Worm (Caenorhabditis elegans) whole organism, L1 larva: Measurements from ENCODE around the gene mksr-1.
A peak's percentile ranks its signal among the peaks of the same experiment; 100 is the strongest.

Experiments used
- C16A3.4 ChIP-seq: fragments of 150-350 bp; optimal IDR thresholded peaks from 2 replicates; lab custom pipeline; 2014; ENCODE audit warnings: missing biosample characterization, missing genetic modification characterization
- blmp-1 ChIP-seq: fragments of 150-350 bp; optimal IDR thresholded peaks from 2 replicates; lab custom pipeline; 2014; ENCODE audit warnings: missing biosample characterization, missing genetic modification characterization
- ceh-63 ChIP-seq: fragments of 200-800 bp; sonication (Bioruptor generic); optimal IDR thresholded peaks from 2 replicates; lab custom pipeline; 2018; ENCODE audit warnings: mild to moderate bottlenecking, missing genetic modification characterization, missing compliant biosample characterization
- ceh-82 ChIP-seq, 3 experiments: fragments of 150-350 bp in 1 of 3; sonication (generic microtip) in 2 of 3; optimal IDR thresholded peaks; 2 replicates each; lab custom pipeline; 2014 to 2017; ENCODE audit warnings: missing biosample characterization in 3 of 3, missing genetic modification characterization in 3 of 3
- ceh-88 ChIP-seq: fragments of 200-800 bp; sonication (Bioruptor generic); IDR thresholded peaks from 2 replicates; pipeline ENCODE4 v1.3.6; 2022; ENCODE audit warnings: missing genetic modification characterization, missing compliant biosample characterization
- ceh-90 ChIP-seq: sonication (generic microtip); optimal IDR thresholded peaks from 2 replicates; lab custom pipeline; 2016; ENCODE audit warnings: missing genetic modification characterization, missing compliant biosample characterization
- dpl-1 ChIP-seq, 3 experiments: fragments of 150-350 bp in 2 of 3; sonication (generic microtip) in 1 of 3; optimal IDR thresholded peaks; 2 replicates each; lab custom pipeline; 2014 to 2017; ENCODE audit warnings: missing biosample characterization in 3 of 3, missing genetic modification characterization in 3 of 3, missing genetic modification reagents in 3 of 3
- efl-1 ChIP-seq, 4 experiments: fragments of 150-350 bp; optimal IDR thresholded peaks in 3 of 4; peaks in 1 of 4; 1 replicate in 1 of 4; 2 replicates in 3 of 4; lab custom pipeline; 2014; ENCODE audit warnings: missing biosample characterization in 2 of 4, missing genetic modification characterization in 2 of 4, missing genetic modification reagents in 2 of 4
- elt-2 ChIP-seq: sonication (generic microtip); optimal IDR thresholded peaks from 2 replicates; lab custom pipeline; 2016; ENCODE audit warnings: missing genetic modification characterization, mild to moderate bottlenecking, inconsistent platforms, missing compliant biosample characterization, missing genetic modification reagents
- elt-3 ChIP-seq, 6 experiments: fragments of 150-350 bp in 1 of 6; sonication (generic microtip); optimal IDR thresholded peaks; 2 replicates each; lab custom pipeline; 2017 to 2018; ENCODE audit warnings: missing biosample characterization in 6 of 6, missing genetic modification characterization in 6 of 6, inconsistent platforms in 1 of 6
- ets-5 ChIP-seq: fragments of 200-800 bp; sonication (Bioruptor generic); IDR thresholded peaks from 2 replicates; pipeline ENCODE4 v1.3.6; 2022; ENCODE audit warnings: missing genetic modification characterization, missing compliant biosample characterization
- hlh-17 ChIP-seq: fragments of 200-800 bp; sonication (Bioruptor generic); optimal IDR thresholded peaks from 2 replicates; lab custom pipeline; 2018; ENCODE audit warnings: missing genetic modification characterization, mild to moderate bottlenecking, missing compliant biosample characterization, moderate library complexity, borderline replicate concordance
- hpl-2 ChIP-seq: fragments of 150-350 bp; optimal IDR thresholded peaks from 2 replicates; lab custom pipeline; 2014; ENCODE audit warnings: missing biosample characterization, missing genetic modification reagents, missing genetic modification characterization
- irx-1 ChIP-seq: sonication (generic microtip); optimal IDR thresholded peaks from 2 replicates; lab custom pipeline; 2016; ENCODE audit warnings: missing genetic modification characterization, missing compliant biosample characterization
- jun-1 ChIP-seq: fragments of 150-350 bp; optimal IDR thresholded peaks from 2 replicates; lab custom pipeline; 2014; ENCODE audit warnings: missing biosample characterization, missing genetic modification reagents, missing genetic modification characterization
- lin-13 ChIP-seq: fragments of 150-350 bp; optimal IDR thresholded peaks from 2 replicates; lab custom pipeline; 2014; ENCODE audit warnings: missing biosample characterization, missing genetic modification reagents, missing genetic modification characterization
- lin-14 ChIP-seq: fragments of 200-800 bp; sonication (Bioruptor generic); optimal IDR thresholded peaks from 2 replicates; lab custom pipeline; 2018; ENCODE audit warnings: mild to moderate bottlenecking, missing genetic modification characterization, moderate library complexity, missing compliant biosample characterization
- lin-35 ChIP-seq, 2 experiments: fragments of 150-350 bp; optimal IDR thresholded peaks; 2 replicates each; lab custom pipeline; 2014; ENCODE audit warnings: missing biosample characterization in 2 of 2, missing genetic modification characterization in 2 of 2, missing genetic modification reagents in 2 of 2
- lin-39 ChIP-seq: fragments of 150-350 bp; optimal IDR thresholded peaks from 2 replicates; lab custom pipeline; 2014; ENCODE audit warnings: missing biosample characterization, missing genetic modification reagents, missing genetic modification characterization
- lsy-2 ChIP-seq, 2 experiments: fragments of 150-350 bp; optimal IDR thresholded peaks; 2 replicates each; lab custom pipeline; 2014; ENCODE audit warnings: missing biosample characterization in 2 of 2, missing genetic modification characterization in 2 of 2
- nhr-20 ChIP-seq: sonication (generic microtip); optimal IDR thresholded peaks from 2 replicates; lab custom pipeline; 2016; ENCODE audit warnings: mild to moderate bottlenecking, missing genetic modification characterization, missing compliant biosample characterization
- nhr-237 ChIP-seq: fragments of 150-350 bp; optimal IDR thresholded peaks from 2 replicates; lab custom pipeline; 2014; ENCODE audit warnings: missing biosample characterization, missing genetic modification characterization
- nhr-71 ChIP-seq: sonication (generic microtip); optimal IDR thresholded peaks from 2 replicates; lab custom pipeline; 2016; ENCODE audit warnings: mild to moderate bottlenecking, missing genetic modification characterization, moderate library complexity, missing compliant biosample characterization
- nhr-77 ChIP-seq: fragments of 150-350 bp; optimal IDR thresholded peaks from 2 replicates; lab custom pipeline; 2014; ENCODE audit warnings: missing biosample characterization, missing genetic modification characterization
- nhr-85 ChIP-seq: sonication (generic microtip); peaks from one replicate; lab custom pipeline; 2016; ENCODE audit warnings: missing genetic modification characterization, inconsistent platforms, missing compliant biosample characterization
- pax-3 ChIP-seq: fragments of 200-800 bp; sonication (Bioruptor generic); optimal IDR thresholded peaks from 2 replicates; lab custom pipeline; 2018; ENCODE audit warnings: mild to moderate bottlenecking, missing genetic modification characterization, moderate library complexity, missing compliant biosample characterization
- rnt-1 ChIP-seq: sonication (generic microtip); optimal IDR thresholded peaks from 2 replicates; lab custom pipeline; 2016; ENCODE audit warnings: mild to moderate bottlenecking, missing genetic modification characterization, moderate library complexity, missing compliant biosample characterization
- skn-1 ChIP-seq: fragments of 150-350 bp; optimal IDR thresholded peaks from 2 replicates; lab custom pipeline; 2014; ENCODE audit warnings: missing biosample characterization, missing genetic modification characterization
- snu-23 ChIP-seq: sonication (generic microtip); optimal IDR thresholded peaks from 2 replicates; lab custom pipeline; 2016; ENCODE audit warnings: missing genetic modification characterization, missing compliant biosample characterization
- tbx-2 ChIP-seq: sonication (generic microtip); optimal IDR thresholded peaks from 2 replicates; lab custom pipeline; 2016; ENCODE audit warnings: missing genetic modification characterization, missing compliant biosample characterization
- vab-15 ChIP-seq: sonication (generic microtip); optimal IDR thresholded peaks from 2 replicates; lab custom pipeline; 2017; ENCODE audit warnings: missing genotype, mild to moderate bottlenecking, missing genetic modification characterization, missing compliant biosample characterization
- xbp-1 ChIP-seq: sonication (generic microtip); optimal IDR thresholded peaks from 2 replicates; lab custom pipeline; 2016; ENCODE audit warnings: missing genetic modification characterization, missing compliant biosample characterization
- ztf-11 ChIP-seq, 2 experiments: sonication (generic microtip); optimal IDR thresholded peaks; 2 replicates each; lab custom pipeline; 2016 to 2017; ENCODE audit warnings: missing genetic modification characterization in 2 of 2, missing biosample characterization in 1 of 2, missing compliant biosample characterization in 1 of 2

mksr-1 gene

DNA sequence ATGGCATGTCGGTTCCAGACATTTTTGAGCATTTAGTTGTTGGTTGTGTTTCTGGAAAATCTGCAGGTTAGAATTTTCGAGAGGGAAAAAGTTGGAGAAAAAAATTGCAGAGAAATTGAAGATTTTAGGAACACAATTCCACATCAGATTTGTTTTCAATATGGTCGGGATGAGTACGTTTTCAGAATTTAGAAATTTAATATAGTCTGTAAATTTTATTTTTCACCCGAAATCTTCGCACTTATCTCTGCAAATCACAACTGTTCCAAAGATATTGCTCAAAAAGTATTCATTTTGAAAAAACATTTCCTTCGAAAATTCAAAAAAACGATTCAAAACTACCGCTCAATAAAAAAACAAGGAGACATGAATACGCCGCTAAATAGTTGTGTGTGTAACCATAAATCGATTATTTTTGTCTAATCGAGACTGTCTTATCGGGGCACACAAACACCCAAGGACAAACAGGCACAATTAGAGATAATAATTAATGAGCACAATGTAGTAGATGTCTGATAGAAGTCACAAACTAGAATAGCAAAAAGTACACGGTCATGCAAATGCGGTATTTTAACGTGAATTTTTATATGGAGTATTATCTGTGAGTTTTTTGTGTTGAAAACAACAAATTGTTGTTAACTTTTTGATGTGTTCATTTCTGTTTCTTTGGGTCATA, 22.6 kb downstream of the mksr-1 start, which contains the start of gene vpat-1:
TSS of gene vpat-1 (minus strand) at position 51 of the 676 bp plus-strand sequence.
- TF ChIP-seq rnt-1 (tag; lab: Kevin White, UChicago) (no peak), elt-2 (tag; lab: Kevin White, UChicago) (peak; percentile 76), nhr-20 (tag; lab: Kevin White, UChicago) (peak; percentile 8)

DNA sequence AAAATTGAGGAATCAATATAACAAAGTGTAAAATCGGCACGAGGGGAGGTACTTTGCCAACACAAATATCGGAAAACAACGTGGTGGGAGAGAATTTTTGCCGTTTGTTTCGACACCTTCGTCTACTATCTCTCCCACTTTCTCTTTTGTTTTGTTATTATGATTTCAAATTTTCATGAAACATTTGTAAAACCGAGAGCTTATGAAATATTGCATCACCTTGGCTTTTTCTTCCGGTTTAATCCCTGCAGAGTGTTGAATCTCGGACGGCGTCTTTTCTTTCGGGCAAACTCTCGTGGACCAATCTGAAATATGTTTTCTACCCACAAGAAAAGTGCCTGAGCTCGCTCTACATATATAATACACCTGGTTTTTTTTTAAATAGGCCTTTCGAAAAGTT, 24.6 kb downstream of the mksr-1 start:
- peak; percentile 69 for TF ChIP-seq skn-1 (tag; lab: Kevin White, UChicago)
- TF ChIP-seq jun-1, result no peak
- TF ChIP-seq lsy-2 (tag; optimal IDR thresholded peaks at IDR 0.05; lab: Kevin White, UChicago), result no peak
- TF ChIP-seq nhr-237, result no peak

DNA sequence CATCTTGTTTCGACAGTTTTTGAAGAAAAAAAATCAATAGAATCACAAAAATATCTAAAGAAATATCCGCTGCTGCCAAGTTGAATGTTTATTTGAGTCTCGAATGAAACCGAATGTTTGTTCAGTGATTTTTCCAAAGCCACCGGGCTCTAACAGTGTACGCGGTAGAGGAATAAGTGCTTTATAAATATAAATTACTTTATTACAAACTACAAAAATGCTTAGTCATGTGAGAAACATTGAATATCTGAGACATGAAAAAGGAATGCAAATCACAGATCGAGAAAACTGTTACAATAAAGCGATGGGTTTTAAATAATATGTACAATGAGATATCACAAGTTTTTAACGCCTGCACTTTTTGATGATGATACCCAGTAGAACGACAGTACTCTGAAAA, 30.6 kb downstream of the mksr-1 start, which contains the start of gene F55A4.7:
TSS of gene F55A4.7 (minus strand) at position 101 of the 400 bp plus-strand sequence.
- TF ChIP-seq ceh-82 (tag; optimal IDR thresholded peaks at IDR 0.05; lab: Kevin White, UChicago) (no peak), nhr-85 (tag; lab: Kevin White, UChicago) (peak; percentile 20), pax-3 (tag; lab: Kevin White, UChicago) (no peak), hlh-17 (no peak), hpl-2 (no peak), lin-14 (GFP tag; lab: Kevin White, UChicago) (no peak)
- TF ChIP-seq, all 84 proteins: peak for 1

DNA sequence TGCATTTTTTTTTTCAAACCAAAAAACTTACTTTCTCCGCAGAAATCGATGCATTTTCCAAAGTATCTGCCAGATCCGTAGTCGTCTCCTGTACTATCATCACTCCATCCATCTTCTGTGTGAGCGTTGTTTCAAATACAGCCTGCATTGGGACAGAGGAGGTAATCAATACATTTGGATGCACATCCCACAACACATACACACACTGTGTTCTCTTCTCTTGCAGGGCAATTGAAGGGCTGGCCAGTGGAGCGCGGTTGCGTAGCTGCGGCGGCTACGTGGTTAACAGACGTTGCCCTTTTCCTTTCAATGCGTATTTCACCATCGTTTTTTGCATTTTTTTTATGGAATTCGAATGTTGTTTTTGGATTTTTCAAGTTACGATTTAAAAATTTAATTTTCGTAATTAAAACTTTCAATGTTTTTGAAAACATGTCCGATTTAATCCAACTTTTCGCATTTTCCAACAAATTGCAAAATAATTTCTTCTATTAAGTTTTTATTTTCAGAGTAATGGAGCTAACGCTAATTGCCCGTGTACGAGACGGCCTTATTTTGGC, 33.8 kb downstream of the mksr-1 start, which contains the start of the genes stau-1 and sec-22:
TSS of gene stau-1 (minus strand) at position 248 of the 560 bp plus-strand sequence.
TSS of gene sec-22 (plus strand) at position 510 of the 560 bp plus-strand sequence.
- TF ChIP-seq vab-15 (peak; percentile 33), blmp-1 (peak; percentile 70), ets-5 (GFP tag; lab: Robert Waterston, UW) (no peak), xbp-1 (tag; lab: Kevin White, UChicago) (peak; percentile 20), snu-23 (peak; percentile 47), ceh-90 (tag; lab: Kevin White, UChicago) (no peak), ceh-63 (GFP tag; lab: Kevin White, UChicago) (no peak), lin-35 (GFP tag; optimal IDR thresholded peaks at IDR 0.05; lab: Kevin White, UChicago) (peak; percentile 23 to 46), dpl-1 (GFP tag; optimal IDR thresholded peaks at IDR 0.05; lab: Kevin White, UChicago) (peak in 2 of 3 experiments; percentile 3 to 33), skn-1 (tag; lab: Kevin White, UChicago) (peak; percentile 65), lin-14 (GFP tag; lab: Kevin White, UChicago) (peak; percentile 75), lsy-2 (tag; optimal IDR thresholded peaks at IDR 0.05; lab: Kevin White, UChicago) (peak in 1 of 2 experiments; percentile 40), nhr-71 (tag; lab: Kevin White, UChicago) (peak; percentile 21), efl-1 (optimal IDR thresholded peaks at IDR 0.05; lab: Kevin White, UChicago) (peak in 1 of 2 experiments; percentile 21), efl-1 (GFP tag; optimal IDR thresholded peaks at IDR 0.05 in 1 of 2; lab: Kevin White, UChicago) (no peak), C16A3.4 (tag; lab: Kevin White, UChicago) (peak; percentile 5), ceh-82 (tag; optimal IDR thresholded peaks at IDR 0.05; lab: Kevin White, UChicago) (peak in 1 of 3 experiments; percentile 33), ztf-11 (tag; optimal IDR thresholded peaks at IDR 0.05; lab: Kevin White, UChicago) (no peak), rnt-1 (tag; lab: Kevin White, UChicago) (peak; percentile 34), lin-13 (GFP tag; lab: Kevin White, UChicago) (no peak)

DNA sequence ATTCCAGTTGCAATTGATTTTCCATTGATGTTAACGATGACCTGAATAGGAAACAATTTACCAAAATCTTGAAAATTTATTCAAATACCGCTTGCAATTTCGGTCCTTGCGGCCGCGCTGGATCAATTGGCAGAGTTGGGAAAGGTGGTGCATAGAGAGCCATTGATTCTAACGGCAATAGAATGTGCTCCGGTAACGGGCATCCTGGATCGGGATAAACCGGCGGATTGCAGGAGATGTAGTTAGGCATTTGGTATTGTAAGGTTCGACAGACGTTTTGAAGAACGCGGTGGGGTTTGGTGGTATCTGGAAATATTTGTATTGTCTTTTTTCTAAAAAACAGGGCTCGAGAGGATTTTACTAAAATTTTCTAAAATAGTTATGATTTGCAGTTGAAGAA, 38.1 kb downstream of the mksr-1 start:
- TF ChIP-seq ceh-88, result no peak
- no peak for TF ChIP-seq ztf-11 (tag; optimal IDR thresholded peaks at IDR 0.05; lab: Kevin White, UChicago)
- TF ChIP-seq snu-23, result no peak
- no peak for TF ChIP-seq nhr-77 (tag; lab: Kevin White, UChicago)
- no peak for TF ChIP-seq lin-39 (tag; lab: Kevin White, UChicago)
- TF ChIP-seq irx-1, result no peak
- TF ChIP-seq elt-3 (tag; optimal IDR thresholded peaks at IDR 0.05; lab: Kevin White, UChicago), result no peak
- no peak for TF ChIP-seq tbx-2
- TF ChIP-seq jun-1, result no peak
- no peak for TF ChIP-seq xbp-1 (tag; lab: Kevin White, UChicago)
- no peak for TF ChIP-seq ceh-90 (tag; lab: Kevin White, UChicago)
- TF ChIP-seq, all 84 proteins: peak for 0
